Worm (Caenorhabditis elegans) whole organism, L1 larva: Measurements from ENCODE around the gene eri-1.

Experiments used
- C34B4.2 ChIP-seq: sonication (generic microtip); optimal IDR thresholded peaks from 2 replicates; lab custom pipeline; 2017; ENCODE audit warnings: mild to moderate bottlenecking, missing genetic modification characterization, missing compliant biosample characterization
- aly-2 ChIP-seq: fragments of 150-350 bp; optimal IDR thresholded peaks from 2 replicates; lab custom pipeline; 2014; ENCODE audit warnings: missing biosample characterization, missing genetic modification characterization
- ama-1 ChIP-seq: fragments of 150-350 bp; optimal IDR thresholded peaks from 2 replicates; lab custom pipeline; 2014
- blmp-1 ChIP-seq: fragments of 150-350 bp; optimal IDR thresholded peaks from 2 replicates; lab custom pipeline; 2014; ENCODE audit warnings: missing biosample characterization, missing genetic modification characterization
- ceh-63 ChIP-seq: fragments of 200-800 bp; sonication (Bioruptor generic); optimal IDR thresholded peaks from 2 replicates; lab custom pipeline; 2018; ENCODE audit warnings: mild to moderate bottlenecking, missing genetic modification characterization, missing compliant biosample characterization
- ceh-8 ChIP-seq: fragments of 200-800 bp; sonication (Bioruptor generic); optimal IDR thresholded peaks from 2 replicates; lab custom pipeline; 2018; ENCODE audit warnings: mild to moderate bottlenecking, missing genetic modification characterization, moderate library complexity, missing compliant biosample characterization
- ceh-88 ChIP-seq: fragments of 200-800 bp; sonication (Bioruptor generic); IDR thresholded peaks from 2 replicates; pipeline ENCODE4 v1.3.6; 2022; ENCODE audit warnings: missing genetic modification characterization, missing compliant biosample characterization
- ces-1 ChIP-seq: fragments of 150-350 bp; optimal IDR thresholded peaks from 2 replicates; lab custom pipeline; 2014; ENCODE audit warnings: missing biosample characterization, missing genetic modification reagents, missing genetic modification characterization
- dsc-1 ChIP-seq: sonication (generic microtip); optimal IDR thresholded peaks from 2 replicates; lab custom pipeline; 2016; ENCODE audit warnings: mild to moderate bottlenecking, missing genetic modification characterization, missing compliant biosample characterization
- efl-3 ChIP-seq: fragments of 200-800 bp; sonication (Bioruptor generic); optimal IDR thresholded peaks from 2 replicates; lab custom pipeline; 2018; ENCODE audit warnings: mild to moderate bottlenecking, missing genetic modification characterization, missing compliant biosample characterization
- egl-13 ChIP-seq: sonication (generic microtip); optimal IDR thresholded peaks from 2 replicates; lab custom pipeline; 2016; ENCODE audit warnings: missing genotype, missing genetic modification reagents, missing genetic modification characterization, missing compliant biosample characterization
- fkh-10 ChIP-seq: sonication (generic microtip); optimal IDR thresholded peaks from 2 replicates; lab custom pipeline; 2017; ENCODE audit warnings: missing biosample characterization, missing genetic modification reagents, missing genetic modification characterization
- fkh-4 ChIP-seq: sonication (generic microtip); optimal IDR thresholded peaks from 2 replicates; lab custom pipeline; 2016; ENCODE audit warnings: missing compliant biosample characterization, missing genetic modification characterization, borderline replicate concordance
- fkh-8 ChIP-seq: sonication (generic microtip); optimal IDR thresholded peaks from 2 replicates; lab custom pipeline; 2016; ENCODE audit warnings: mild to moderate bottlenecking, missing genetic modification characterization, missing compliant biosample characterization
- fos-1 ChIP-seq: fragments of 150-350 bp; optimal IDR thresholded peaks from 2 replicates; lab custom pipeline; 2014; ENCODE audit warnings: missing biosample characterization, missing genetic modification characterization
- grh-1 ChIP-seq: fragments of 200-800 bp; sonication (Bioruptor generic); IDR thresholded peaks from 2 replicates; pipeline ENCODE4 v1.3.6; 2022; ENCODE audit warnings: missing genetic modification reagents, missing genetic modification characterization, missing compliant biosample characterization
- hlh-17 ChIP-seq: fragments of 200-800 bp; sonication (Bioruptor generic); optimal IDR thresholded peaks from 2 replicates; lab custom pipeline; 2018; ENCODE audit warnings: missing genetic modification characterization, mild to moderate bottlenecking, missing compliant biosample characterization, moderate library complexity, borderline replicate concordance
- hlh-4 ChIP-seq: sonication (generic microtip); optimal IDR thresholded peaks from 2 replicates; lab custom pipeline; 2016; ENCODE audit warnings: mild to moderate bottlenecking, missing genetic modification characterization, missing compliant biosample characterization
- hpl-2 ChIP-seq: fragments of 150-350 bp; optimal IDR thresholded peaks from 2 replicates; lab custom pipeline; 2014; ENCODE audit warnings: missing biosample characterization, missing genetic modification reagents, missing genetic modification characterization
- irx-1 ChIP-seq: sonication (generic microtip); optimal IDR thresholded peaks from 2 replicates; lab custom pipeline; 2016; ENCODE audit warnings: missing genetic modification characterization, missing compliant biosample characterization
- jun-1 ChIP-seq: fragments of 150-350 bp; optimal IDR thresholded peaks from 2 replicates; lab custom pipeline; 2014; ENCODE audit warnings: missing biosample characterization, missing genetic modification reagents, missing genetic modification characterization
- lin-15B ChIP-seq: fragments of 150-350 bp; sonication (generic microtip); optimal IDR thresholded peaks from 3 replicates; lab custom pipeline; 2014; ENCODE audit warnings: missing biosample characterization, missing genetic modification characterization
- lin-39 ChIP-seq: fragments of 150-350 bp; optimal IDR thresholded peaks from 2 replicates; lab custom pipeline; 2014; ENCODE audit warnings: missing biosample characterization, missing genetic modification reagents, missing genetic modification characterization
- lir-3 ChIP-seq: sonication (generic microtip); optimal IDR thresholded peaks from 2 replicates; lab custom pipeline; 2016; ENCODE audit warnings: mild to moderate bottlenecking, missing genetic modification characterization, moderate library complexity, missing compliant biosample characterization; ENCODE audit not compliant: poor library complexity
- lsy-2 ChIP-seq, 2 experiments: fragments of 150-350 bp; optimal IDR thresholded peaks; 2 replicates each; lab custom pipeline; 2014; ENCODE audit warnings: missing biosample characterization in 2 of 2, missing genetic modification characterization in 2 of 2
- mdl-1 ChIP-seq, 2 experiments: fragments of 150-350 bp; optimal IDR thresholded peaks; 2 replicates each; lab custom pipeline; 2014 to 2017; ENCODE audit warnings: missing biosample characterization in 2 of 2, missing genetic modification characterization in 2 of 2, inconsistent platforms in 1 of 2
- mef-2 ChIP-seq: fragments of 150-350 bp; optimal IDR thresholded peaks from 2 replicates; lab custom pipeline; 2014; ENCODE audit warnings: missing biosample characterization, missing genetic modification characterization
- nhr-12 ChIP-seq: sonication (generic microtip); optimal IDR thresholded peaks from 2 replicates; lab custom pipeline; 2017; ENCODE audit warnings: missing biosample characterization, missing genetic modification characterization
- nhr-20 ChIP-seq: sonication (generic microtip); optimal IDR thresholded peaks from 2 replicates; lab custom pipeline; 2016; ENCODE audit warnings: mild to moderate bottlenecking, missing genetic modification characterization, missing compliant biosample characterization
- nhr-237 ChIP-seq: fragments of 150-350 bp; optimal IDR thresholded peaks from 2 replicates; lab custom pipeline; 2014; ENCODE audit warnings: missing biosample characterization, missing genetic modification characterization
- nhr-47 ChIP-seq: sonication (generic microtip); optimal IDR thresholded peaks from 2 replicates; lab custom pipeline; 2016; ENCODE audit warnings: mild to moderate bottlenecking, missing genetic modification characterization, moderate library complexity, missing compliant biosample characterization
- nhr-71 ChIP-seq: sonication (generic microtip); optimal IDR thresholded peaks from 2 replicates; lab custom pipeline; 2016; ENCODE audit warnings: mild to moderate bottlenecking, missing genetic modification characterization, moderate library complexity, missing compliant biosample characterization
- nhr-76 ChIP-seq: sonication (generic microtip); optimal IDR thresholded peaks from 2 replicates; lab custom pipeline; 2017; ENCODE audit warnings: missing biosample characterization, missing genetic modification characterization
- nhr-85 ChIP-seq: sonication (generic microtip); peaks from one replicate; lab custom pipeline; 2016; ENCODE audit warnings: missing genetic modification characterization, inconsistent platforms, missing compliant biosample characterization
- nhr-90 ChIP-seq: sonication (generic microtip); optimal IDR thresholded peaks from 2 replicates; lab custom pipeline; 2016; ENCODE audit warnings: mild to moderate bottlenecking, missing genetic modification characterization, missing compliant biosample characterization; ENCODE audit not compliant: poor library complexity
- pag-3 ChIP-seq: sonication (generic microtip); optimal IDR thresholded peaks from 2 replicates; lab custom pipeline; 2017; ENCODE audit warnings: missing genetic modification characterization, mild to moderate bottlenecking, missing compliant biosample characterization, antibody characterized with exemption, borderline replicate concordance; ENCODE audit not compliant: insufficient read depth
- pax-3 ChIP-seq: fragments of 200-800 bp; sonication (Bioruptor generic); optimal IDR thresholded peaks from 2 replicates; lab custom pipeline; 2018; ENCODE audit warnings: mild to moderate bottlenecking, missing genetic modification characterization, moderate library complexity, missing compliant biosample characterization
- rnt-1 ChIP-seq: sonication (generic microtip); optimal IDR thresholded peaks from 2 replicates; lab custom pipeline; 2016; ENCODE audit warnings: mild to moderate bottlenecking, missing genetic modification characterization, moderate library complexity, missing compliant biosample characterization
- skn-1 ChIP-seq: fragments of 150-350 bp; optimal IDR thresholded peaks from 2 replicates; lab custom pipeline; 2014; ENCODE audit warnings: missing biosample characterization, missing genetic modification characterization
- snpc-4 ChIP-seq: fragments of 150-350 bp; optimal IDR thresholded peaks from 2 replicates; lab custom pipeline; 2014; ENCODE audit warnings: missing biosample characterization, missing genetic modification characterization
- snu-23 ChIP-seq: sonication (generic microtip); optimal IDR thresholded peaks from 2 replicates; lab custom pipeline; 2016; ENCODE audit warnings: missing genetic modification characterization, missing compliant biosample characterization
- swsn-7 ChIP-seq: sonication (generic microtip); optimal IDR thresholded peaks from 2 replicates; lab custom pipeline; 2016; ENCODE audit warnings: missing genetic modification characterization, missing compliant biosample characterization
- tbx-2 ChIP-seq: sonication (generic microtip); optimal IDR thresholded peaks from 2 replicates; lab custom pipeline; 2016; ENCODE audit warnings: missing genetic modification characterization, missing compliant biosample characterization
- tlp-1 ChIP-seq: fragments of 150-350 bp; optimal IDR thresholded peaks from 2 replicates; lab custom pipeline; 2014; ENCODE audit warnings: missing biosample characterization, missing genetic modification characterization
- unc-130 ChIP-seq: fragments of 150-350 bp; optimal IDR thresholded peaks from 2 replicates; lab custom pipeline; 2017; ENCODE audit warnings: missing biosample characterization, missing genetic modification characterization, inconsistent platforms
- unc-86 ChIP-seq: sonication (generic microtip); optimal IDR thresholded peaks from 2 replicates; lab custom pipeline; 2016; ENCODE audit warnings: missing genetic modification characterization, missing compliant biosample characterization
- unc-98 ChIP-seq: fragments of 200-800 bp; sonication (Bioruptor generic); IDR thresholded peaks from 2 replicates; pipeline ENCODE4 v1.3.6; 2022; ENCODE audit warnings: missing genetic modification characterization, missing compliant biosample characterization
- xbp-1 ChIP-seq: sonication (generic microtip); optimal IDR thresholded peaks from 2 replicates; lab custom pipeline; 2016; ENCODE audit warnings: missing genetic modification characterization, missing compliant biosample characterization
- zag-1 ChIP-seq: fragments of 150-350 bp; optimal IDR thresholded peaks from 2 replicates; lab custom pipeline; 2014; ENCODE audit warnings: missing biosample characterization, missing genetic modification characterization
- zip-4 ChIP-seq: fragments of 200-800 bp; sonication (Bioruptor generic); optimal IDR thresholded peaks from 2 replicates; lab custom pipeline; 2018; ENCODE audit warnings: mild to moderate bottlenecking, missing genetic modification characterization, moderate library complexity, missing compliant biosample characterization

Gene eri-1

DNA sequence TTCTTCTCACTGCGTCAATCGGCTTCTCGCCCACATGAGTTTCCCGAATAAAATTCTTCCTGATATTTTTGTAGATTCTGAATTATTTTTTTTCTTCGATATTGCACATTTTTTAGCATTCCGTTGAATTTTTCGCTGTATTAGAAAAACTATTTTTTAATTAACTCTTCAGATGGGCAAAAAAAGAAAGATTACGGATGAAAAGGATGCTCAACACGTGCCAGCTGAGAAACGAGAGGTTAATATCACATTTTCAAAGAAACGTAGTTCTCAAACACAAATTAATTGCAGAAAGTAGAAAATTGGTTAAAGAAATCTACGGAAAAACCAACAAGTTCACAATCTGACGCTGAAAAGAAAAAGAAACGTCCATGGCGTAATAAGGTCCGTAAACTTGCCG, 23.4 kb downstream of the eri-1 start, which contains the start of gene rrp-8:
TSS of gene rrp-8 (plus strand) at position 173 of the 400 bp plus-strand sequence.
- TF ChIP-seq snpc-4 = no peak
- peak; percentile 73 for TF ChIP-seq aly-2
- peak; percentile 3 for TF ChIP-seq ama-1 (lab: Kevin White, UChicago)
- TF ChIP-seq pax-3 (tag; lab: Kevin White, UChicago) = no peak
- TF ChIP-seq nhr-85 (tag; lab: Kevin White, UChicago) = peak; percentile 36
- no peak for TF ChIP-seq mef-2 (tag; lab: Kevin White, UChicago)
- TF ChIP-seq lsy-2 (tag; optimal IDR thresholded peaks at IDR 0.05; lab: Kevin White, UChicago) = peak in 1 of 2 experiments; percentile 20
- peak; percentile 3 for TF ChIP-seq nhr-47 (tag; lab: Kevin White, UChicago)
- no peak for TF ChIP-seq nhr-237
- TF ChIP-seq, all 84 proteins: peak for 5

DNA sequence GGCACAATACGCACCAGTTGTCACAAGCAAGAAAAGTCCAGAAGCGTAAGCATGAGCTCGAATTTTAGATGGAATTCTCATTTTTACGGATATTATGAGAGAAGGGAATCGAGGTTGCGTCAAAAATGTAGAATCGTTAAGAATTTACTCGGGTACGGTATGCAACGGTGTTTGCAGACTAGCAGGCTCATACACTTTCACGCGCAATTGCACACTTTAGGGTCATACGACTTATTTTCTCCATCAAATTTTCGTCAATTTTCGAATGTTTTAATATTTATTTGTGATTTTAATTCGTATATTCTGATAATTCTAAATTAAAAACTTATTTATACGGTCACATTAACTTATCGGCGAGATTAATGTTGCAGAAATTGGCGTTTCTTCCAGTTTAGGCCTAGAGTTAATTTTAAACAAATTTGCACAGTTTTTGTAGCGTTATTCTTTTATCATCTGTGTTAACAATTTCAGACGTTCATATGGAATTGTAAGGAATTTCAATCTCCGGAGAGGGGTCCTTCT, 26.3 kb downstream of the eri-1 start, which contains the start of the genes T07A9.15 and nog-1:
TSS of gene T07A9.15 (minus strand) at position 138 of the 522 bp plus-strand sequence.
TSS of gene nog-1 (plus strand) at position 472 of the 522 bp plus-strand sequence.
- peak; percentile 82 for TF ChIP-seq unc-130
- TF ChIP-seq nhr-12 (tag; lab: Kevin White, UChicago) = no peak
- TF ChIP-seq hlh-4 (tag; lab: Kevin White, UChicago) = no peak
- TF ChIP-seq pag-3 = no peak
- no peak for TF ChIP-seq lin-15B (tag; lab: Kevin White, UChicago)
- TF ChIP-seq xbp-1 = peak; percentile 67
- peak; percentile 6 for TF ChIP-seq irx-1 (tag; lab: Kevin White, UChicago)
- peak; percentile 1 for TF ChIP-seq nhr-237
- TF ChIP-seq snu-23 (GFP tag; lab: Kevin White, UChicago) = peak; percentile 87
- no peak for TF ChIP-seq unc-98 (GFP tag; lab: Robert Waterston, UW)
- peak; percentile 69 for TF ChIP-seq fkh-8 (tag; lab: Kevin White, UChicago)
- peak; percentile 72 for TF ChIP-seq swsn-7 (tag; lab: Kevin White, UChicago)
- peak; percentile 65 for TF ChIP-seq nhr-20 (tag; lab: Kevin White, UChicago)
- no peak for TF ChIP-seq fkh-4
- peak; percentile 71 for TF ChIP-seq tbx-2
- no peak for TF ChIP-seq tlp-1 (tag; lab: Kevin White, UChicago)
- peak; percentile 29 for TF ChIP-seq lin-39 (tag; lab: Kevin White, UChicago)
- peak; percentile 23 for TF ChIP-seq pax-3 (tag; lab: Kevin White, UChicago)
- no peak for TF ChIP-seq efl-3 (GFP tag; lab: Kevin White, UChicago)
- no peak for TF ChIP-seq hlh-17 (GFP tag; lab: Kevin White, UChicago)
- TF ChIP-seq nhr-76 (tag; lab: Kevin White, UChicago) = no peak
- peak; percentile 41 for TF ChIP-seq blmp-1 (tag; lab: Kevin White, UChicago)
- peak in 1 of 2 experiments; percentile 59 for TF ChIP-seq mdl-1 (tag; optimal IDR thresholded peaks at IDR 0.05; lab: Kevin White, UChicago)
- TF ChIP-seq ces-1 = no peak
- TF ChIP-seq dsc-1 = peak; percentile 49
- no peak for TF ChIP-seq ceh-63 (GFP tag; lab: Kevin White, UChicago)
- peak; percentile 73 for TF ChIP-seq rnt-1 (tag; lab: Kevin White, UChicago)
- peak; percentile 33 for TF ChIP-seq skn-1 (tag; lab: Kevin White, UChicago)
- peak; percentile 98 to 99 for TF ChIP-seq lsy-2 (tag; optimal IDR thresholded peaks at IDR 0.05; lab: Kevin White, UChicago)
- TF ChIP-seq zag-1 (tag; lab: Kevin White, UChicago) = no peak
- peak; percentile 37 for TF ChIP-seq aly-2
- peak; percentile 41 for TF ChIP-seq hpl-2
- no peak for TF ChIP-seq ceh-8 (GFP tag; lab: Kevin White, UChicago)
- TF ChIP-seq fkh-10 (GFP tag; lab: Kevin White, UChicago) = peak; percentile 32
- no peak for TF ChIP-seq egl-13 (tag; lab: Kevin White, UChicago)
- peak; percentile 79 for TF ChIP-seq nhr-71 (tag; lab: Kevin White, UChicago)
- no peak for TF ChIP-seq ceh-88
- TF ChIP-seq C34B4.2 (tag; lab: Kevin White, UChicago) = no peak
- TF ChIP-seq nhr-47 (tag; lab: Kevin White, UChicago) = peak; percentile 76
- TF ChIP-seq jun-1 (tag; lab: Kevin White, UChicago) = peak; percentile 45
- TF ChIP-seq lir-3 (tag; lab: Kevin White, UChicago) = peak; percentile 18
- no peak for TF ChIP-seq grh-1 (GFP tag; lab: Robert Waterston, UW)
- TF ChIP-seq nhr-90 = peak; percentile 68
- peak; percentile 61 for TF ChIP-seq unc-86 (tag; lab: Kevin White, UChicago)
- peak; percentile 32 for TF ChIP-seq fos-1
- no peak for TF ChIP-seq zip-4 (GFP tag; lab: Kevin White, UChicago)
